Worm (Caenorhabditis elegans) whole organism, young adult: ENCODE data around the gene bath-30.

ENCODE experiments used
- F10E7.11 ChIP-seq: sonication (generic microtip); optimal IDR thresholded peaks from 2 replicates; lab custom pipeline; 2017; ENCODE audit warnings: mild to moderate bottlenecking, missing genetic modification characterization, moderate library complexity, missing compliant biosample characterization
- snpc-4 ChIP-seq, 5 experiments: fragments of 150-350 bp in 1 of 5; sonication (generic microtip) in 4 of 5; optimal IDR thresholded peaks; 2 replicates each; lab custom pipeline; 2014 to 2018; ENCODE audit warnings: missing genetic modification characterization in 5 of 5, missing biosample characterization in 3 of 5, antibody characterized with exemption in 2 of 5, mild to moderate bottlenecking in 2 of 5, missing compliant biosample characterization in 2 of 5, missing genotype in 2 of 5, moderate library complexity in 2 of 5, missing genetic modification reagents in 1 of 5
- ztf-26 ChIP-seq: sonication (generic microtip); optimal IDR thresholded peaks from 2 replicates; lab custom pipeline; 2017; ENCODE audit warnings: missing genetic modification characterization, missing compliant biosample characterization
- ztf-6 ChIP-seq: fragments of 200-800 bp; sonication (Bioruptor generic); IDR thresholded peaks from 2 replicates; pipeline ENCODE4 v1.3.6; 2022; ENCODE audit warnings: missing genetic modification reagents, missing genetic modification characterization, missing compliant biosample characterization

DNA sequence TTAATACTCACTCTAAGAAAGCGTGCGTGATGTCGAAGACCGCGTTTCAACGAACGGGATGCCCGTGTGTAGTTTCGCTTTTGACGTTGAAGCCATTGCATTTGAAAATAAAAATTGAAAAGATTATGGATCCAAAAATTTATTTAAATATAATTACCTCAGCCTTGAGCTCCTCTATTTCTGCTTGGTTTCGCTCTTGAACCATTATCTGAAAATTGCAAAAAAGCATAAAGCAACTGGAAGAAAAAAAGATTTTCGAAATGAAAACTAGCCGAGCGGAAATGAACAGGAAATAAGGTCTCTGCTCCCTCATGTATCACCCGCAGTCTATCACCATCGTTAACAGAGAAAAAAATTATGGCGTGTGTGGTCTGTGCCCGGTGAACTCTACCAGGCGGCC, 20.9 kb upstream of the bath-30 start, which contains the start of gene Y49F6C.6:
- no peak for TF ChIP-seq snpc-4 (GFP tag; optimal IDR thresholded peaks at IDR 0.05; lab: Kevin White, UChicago)
- no peak for TF ChIP-seq snpc-4 (tag; optimal IDR thresholded peaks at IDR 0.05; lab: Kevin White, UChicago)
- no peak for TF ChIP-seq F10E7.11
- TF ChIP-seq ztf-6, result no peak
- TF ChIP-seq ztf-26 (tag; lab: Kevin White, UChicago), result no peak
